Fruit fly (Drosophila melanogaster) whole organism, embryonic: ENCODE data around the gene prd1.

Source experiments
- Atf3 ChIP-seq: fragments of 200-800 bp; sonication (Bioruptor generic); optimal IDR thresholded peaks from 3 replicates; lab custom pipeline; 2016; ENCODE audit warnings: missing biosample characterization, missing genetic modification characterization
- B-H2 ChIP-seq: fragments of 200-800 bp; sonication (Bioruptor generic); optimal IDR thresholded peaks from 2 replicates; lab custom pipeline; 2018; ENCODE audit warnings: missing biosample characterization, mild to moderate bottlenecking, missing genetic modification characterization
- CG10274 ChIP-seq: fragments of 200-800 bp; sonication (Bioruptor generic); optimal IDR thresholded peaks from 3 replicates; lab custom pipeline; 2017; ENCODE audit warnings: missing biosample characterization, mild to moderate bottlenecking, missing genetic modification characterization
- CG10321 ChIP-seq: fragments of 200-800 bp; sonication (Bioruptor generic); IDR thresholded peaks from 2 replicates; pipeline ENCODE4 v1.3.6; 2022; ENCODE audit warnings: missing biosample characterization, missing genetic modification characterization
- CG10366 ChIP-seq: fragments of 200-800 bp; sonication (Bioruptor generic); IDR thresholded peaks from 2 replicates; pipeline ENCODE4 v1.3.6; 2022; ENCODE audit warnings: missing biosample characterization, missing genetic modification characterization
- CG10654 ChIP-seq: fragments of 200-800 bp; sonication (Bioruptor generic); optimal IDR thresholded peaks from 2 replicates; lab custom pipeline; 2016; ENCODE audit warnings: missing biosample characterization, missing genetic modification characterization
- CG13296 ChIP-seq: fragments of 200-800 bp; sonication (Bioruptor generic); optimal IDR thresholded peaks from 3 replicates; lab custom pipeline; 2018; ENCODE audit warnings: missing biosample characterization, mild to moderate bottlenecking, missing genetic modification characterization
- CG13775 ChIP-seq: fragments of 200-800 bp; sonication (Bioruptor generic); optimal IDR thresholded peaks from 3 replicates; lab custom pipeline; 2017; ENCODE audit warnings: missing biosample characterization, mild to moderate bottlenecking, missing genetic modification characterization
- CG14441 ChIP-seq: fragments of 200-800 bp; sonication (Bioruptor generic); IDR thresholded peaks from 2 replicates; pipeline ENCODE4 v1.3.6; 2022; ENCODE audit warnings: missing biosample characterization, missing genetic modification characterization
- CG14667 ChIP-seq: fragments of 200-800 bp; sonication (Bioruptor generic); IDR thresholded peaks from 2 replicates; pipeline ENCODE4 v1.3.6; 2022; ENCODE audit warnings: missing biosample characterization, missing genetic modification characterization
- CG15479 ChIP-seq: fragments of 200-800 bp; sonication (Bioruptor generic); optimal IDR thresholded peaks from 3 replicates; lab custom pipeline; 2019; ENCODE audit warnings: missing biosample characterization, mild to moderate bottlenecking, missing genetic modification characterization, moderate library complexity
- CG15696 ChIP-seq: fragments of 200-800 bp; sonication (Bioruptor generic); optimal IDR thresholded peaks from 2 replicates; lab custom pipeline; 2019; ENCODE audit warnings: missing biosample characterization, mild to moderate bottlenecking, missing genetic modification characterization, moderate library complexity
- CG1647 ChIP-seq: fragments of 200-800 bp; sonication (Bioruptor generic); optimal IDR thresholded peaks from 3 replicates; lab custom pipeline; 2016; ENCODE audit warnings: missing biosample characterization, missing genetic modification characterization
- CG17359 ChIP-seq: fragments of 200-800 bp; sonication (Bioruptor generic); optimal IDR thresholded peaks from 3 replicates; lab custom pipeline; 2018; ENCODE audit warnings: missing biosample characterization, mild to moderate bottlenecking, missing genetic modification characterization, moderate library complexity
- CG18476 ChIP-seq: fragments of 200-800 bp; sonication (Bioruptor generic); optimal IDR thresholded peaks from 2 replicates; lab custom pipeline; 2016; ENCODE audit warnings: missing biosample characterization, mild to moderate bottlenecking, missing genetic modification characterization
- CG2120 ChIP-seq: fragments of 200-800 bp; sonication (Bioruptor generic); optimal IDR thresholded peaks from 3 replicates; lab custom pipeline; 2016; ENCODE audit warnings: missing biosample characterization, missing genetic modification characterization
- CG2199 ChIP-seq: fragments of 200-800 bp; sonication (Bioruptor generic); IDR thresholded peaks from 3 replicates; pipeline ENCODE4 v1.3.6; 2022; ENCODE audit warnings: missing biosample characterization, missing genetic modification characterization
- CG2712 ChIP-seq: fragments of 200-800 bp; optimal IDR thresholded peaks from 3 replicates; lab custom pipeline; 2019; ENCODE audit warnings: missing biosample characterization, mild to moderate bottlenecking, missing genetic modification characterization, moderate library complexity
- CG4707 ChIP-seq: fragments of 200-800 bp; sonication (Bioruptor generic); optimal IDR thresholded peaks from 2 replicates; lab custom pipeline; 2018; ENCODE audit warnings: missing biosample characterization, mild to moderate bottlenecking, missing genetic modification characterization, moderate library complexity
- CG8924 ChIP-seq: fragments of 200-800 bp; optimal IDR thresholded peaks from 3 replicates; lab custom pipeline; 2019; ENCODE audit warnings: missing biosample characterization, mild to moderate bottlenecking, missing genetic modification characterization, moderate library complexity
- D ChIP-seq, 2 experiments: fragments of 200-800 bp in 1 of 2; fragments of >200 bp in 1 of 2; sonication (Bioruptor generic) in 1 of 2; optimal IDR thresholded peaks; 2 replicates in 1 of 2; 3 replicates in 1 of 2; lab custom pipeline; 2017; ENCODE audit warnings: mild to moderate bottlenecking in 1 of 2, missing biosample characterization in 1 of 2, missing genetic modification characterization in 1 of 2, missing genetic modification reagents in 1 of 2
- Dip3 ChIP-seq: fragments of 200-800 bp; sonication (Bioruptor generic); optimal IDR thresholded peaks from 3 replicates; lab custom pipeline; 2016; ENCODE audit warnings: missing biosample characterization, missing genetic modification characterization
- Doc3 ChIP-seq: fragments of 200-800 bp; sonication (Bioruptor generic); IDR thresholded peaks from 3 replicates; pipeline ENCODE4 v1.3.6; 2022; ENCODE audit warnings: missing biosample characterization, missing genetic modification characterization; ENCODE audit not compliant: partially characterized antibody
- Ets65A ChIP-seq: fragments of 200-800 bp; sonication (Bioruptor generic); peaks from one replicate; lab custom pipeline; 2016; ENCODE audit warnings: missing biosample characterization, missing genetic modification characterization
- Hand ChIP-seq: fragments of 200-800 bp; sonication (Bioruptor generic); optimal IDR thresholded peaks from 2 replicates; lab custom pipeline; 2017; ENCODE audit warnings: mild to moderate bottlenecking, missing biosample characterization, missing genetic modification reagents, missing genetic modification characterization
- Hr78 ChIP-seq, 2 experiments: fragments of 200-800 bp in 1 of 2; fragments of >200 bp in 1 of 2; sonication (Bioruptor generic) in 1 of 2; optimal IDR thresholded peaks; 2 replicates each; lab custom pipeline; 2017 to 2019; ENCODE audit warnings: missing biosample characterization in 2 of 2, missing genetic modification characterization in 2 of 2, mild to moderate bottlenecking in 1 of 2, moderate library complexity in 1 of 2
- Jarid2 ChIP-seq: fragments of 200-800 bp; sonication (Bioruptor generic); optimal IDR thresholded peaks from 3 replicates; lab custom pipeline; 2017; ENCODE audit warnings: mild to moderate bottlenecking, missing biosample characterization, missing genetic modification reagents, missing genetic modification characterization
- Lpt ChIP-seq: fragments of >200 bp; optimal IDR thresholded peaks from 2 replicates; lab custom pipeline; 2018; ENCODE audit warnings: missing biosample characterization, missing genetic modification characterization
- Stat92E ChIP-seq, 3 experiments: fragments of >200 bp in 2 of 3; fragments of 200-800 bp in 1 of 3; sonication (Bioruptor generic) in 1 of 3; optimal IDR thresholded peaks; 2 replicates each; lab custom pipeline; 2017 to 2019; ENCODE audit warnings: missing biosample characterization in 3 of 3, missing genetic modification characterization in 3 of 3, mild to moderate bottlenecking in 1 of 3, moderate library complexity in 1 of 3
- Taf1 ChIP-seq: fragments of 200-800 bp; sonication (Bioruptor generic); IDR thresholded peaks from 2 replicates; pipeline ENCODE4 v1.3.6; 2022; ENCODE audit warnings: missing biosample characterization, missing genetic modification characterization
- cad ChIP-seq: fragments of >200 bp; optimal IDR thresholded peaks from 2 replicates; lab custom pipeline; 2017; ENCODE audit warnings: missing biosample characterization, missing genetic modification characterization
- dysf ChIP-seq: fragments of 200-800 bp; sonication (Bioruptor generic); IDR thresholded peaks from 3 replicates; pipeline ENCODE4 v1.3.6; 2022; ENCODE audit warnings: missing biosample characterization, missing genetic modification characterization
- gem ChIP-seq: fragments of 200-800 bp; sonication (Bioruptor generic); optimal IDR thresholded peaks from 2 replicates; lab custom pipeline; 2019; ENCODE audit warnings: missing biosample characterization, mild to moderate bottlenecking, missing genetic modification characterization, moderate library complexity
- grau ChIP-seq: fragments of 200-800 bp; optimal IDR thresholded peaks from 3 replicates; lab custom pipeline; 2019; ENCODE audit warnings: missing biosample characterization, mild to moderate bottlenecking, missing genetic modification characterization, moderate library complexity
- grn ChIP-seq: fragments of 200-800 bp; sonication (Bioruptor generic); optimal IDR thresholded peaks from 3 replicates; lab custom pipeline; 2017; ENCODE audit warnings: missing biosample characterization, missing genetic modification characterization
- gro ChIP-seq: fragments of 200-800 bp; sonication (Bioruptor generic); optimal IDR thresholded peaks from 2 replicates; lab custom pipeline; 2016; ENCODE audit warnings: missing biosample characterization, missing genetic modification characterization
- gt ChIP-seq: fragments of 200-800 bp; sonication (Bioruptor generic); IDR thresholded peaks from 2 replicates; pipeline ENCODE4 v1.3.6; 2022; ENCODE audit warnings: missing biosample characterization, missing genetic modification characterization
- kni ChIP-seq: fragments of 200-800 bp; sonication (Bioruptor generic); optimal IDR thresholded peaks from 3 replicates; lab custom pipeline; 2017; ENCODE audit warnings: mild to moderate bottlenecking, missing biosample characterization, missing genetic modification reagents, missing genetic modification characterization
- oc ChIP-seq: fragments of 200-800 bp; sonication (Bioruptor generic); optimal IDR thresholded peaks from 2 replicates; lab custom pipeline; 2018; ENCODE audit warnings: missing biosample characterization, mild to moderate bottlenecking, missing genetic modification characterization, moderate library complexity
- otp ChIP-seq: fragments of 200-800 bp; sonication (Bioruptor generic); IDR thresholded peaks from 3 replicates; pipeline ENCODE4, ENCODE4 v1.3.6; 2022; ENCODE audit warnings: missing biosample characterization, missing genetic modification characterization
- pros ChIP-seq: fragments of 200-800 bp; sonication (Bioruptor generic); optimal IDR thresholded peaks from 3 replicates; lab custom pipeline; 2019; ENCODE audit warnings: missing biosample characterization, mild to moderate bottlenecking, missing genetic modification characterization, moderate library complexity
- rib ChIP-seq: fragments of 200-800 bp; sonication (Bioruptor generic); IDR thresholded peaks from 2 replicates; pipeline ENCODE4 v1.3.6; 2022; ENCODE audit warnings: missing biosample characterization, missing genetic modification characterization
- ro ChIP-seq: fragments of 200-800 bp; sonication (Bioruptor generic); IDR thresholded peaks from 2 replicates; pipeline ENCODE4 v1.3.6; 2022; ENCODE audit warnings: missing biosample characterization, missing genetic modification characterization
- shn ChIP-seq: fragments of 200-800 bp; sonication (Bioruptor generic); optimal IDR thresholded peaks from 3 replicates; lab custom pipeline; 2016; ENCODE audit warnings: missing biosample characterization, missing genetic modification characterization
- slou ChIP-seq: fragments of 200-800 bp; sonication (Bioruptor generic); optimal IDR thresholded peaks from 3 replicates; lab custom pipeline; 2016; ENCODE audit warnings: missing biosample characterization, missing genetic modification characterization
- sr ChIP-seq: fragments of 200-800 bp; sonication (Bioruptor generic); IDR thresholded peaks from 3 replicates; pipeline ENCODE4 v1.3.6; 2022; ENCODE audit warnings: missing biosample characterization, missing genetic modification characterization
- ssp ChIP-seq: fragments of 200-800 bp; sonication (Bioruptor generic); IDR thresholded peaks from 2 replicates; pipeline ENCODE4 v1.3.6; 2022; ENCODE audit warnings: missing biosample characterization, missing genetic modification characterization
- tll ChIP-seq, 2 experiments: fragments of 200-800 bp in 1 of 2; fragments of >200 bp in 1 of 2; sonication (Bioruptor generic) in 1 of 2; optimal IDR thresholded peaks; 2 replicates each; lab custom pipeline; 2017 to 2019; ENCODE audit warnings: missing biosample characterization in 2 of 2, missing genetic modification characterization in 2 of 2, mild to moderate bottlenecking in 1 of 2, moderate library complexity in 1 of 2
- twi ChIP-seq: fragments of 200-800 bp; optimal IDR thresholded peaks from 2 replicates; lab custom pipeline; 2019; ENCODE audit warnings: missing biosample characterization, mild to moderate bottlenecking, missing genetic modification characterization, moderate library complexity
- zen ChIP-seq: fragments of 200-800 bp; sonication (Bioruptor generic); optimal IDR thresholded peaks from 3 replicates; lab custom pipeline; 2018; ENCODE audit warnings: missing biosample characterization, mild to moderate bottlenecking, missing genetic modification characterization, moderate library complexity

prd1 gene

dm6 chr3R:11775207-11775606, 11.6 kb downstream of the prd1 start:
- TF ChIP-seq CG15696 (tag; lab: Kevin White, UChicago) (peak; percentile 4), gem (tag; lab: Kevin White, UChicago) (no peak), CG8924 (tag; lab: Kevin White, UChicago) (no peak), gt (GFP tag; lab: Robert Waterston, UW) (no peak), CG4707 (GFP tag; lab: Kevin White, UChicago) (no peak), CG1647 (GFP tag; lab: Kevin White, UChicago) (no peak), rib (GFP tag; lab: Robert Waterston, UW) (no peak), CG2120 (GFP tag; lab: Kevin White, UChicago) (no peak), oc (tag; lab: Kevin White, UChicago) (peak; percentile 5), CG2199 (GFP tag; lab: Robert Waterston, UW) (0 out of 3 replicates have a peak, but pooled peaks have one; percentile 79), Taf1 (no peak), Stat92E (GFP tag; optimal IDR thresholded peaks at IDR 0.05; lab: Kevin White, UChicago) (peak in 1 of 3 experiments; percentile 62), D (optimal IDR thresholded peaks at IDR 0.05; lab: Kevin White, UChicago) (peak; percentile 45), D (GFP tag; optimal IDR thresholded peaks at IDR 0.05; lab: Kevin White, UChicago) (no peak), CG15479 (GFP tag; lab: Kevin White, UChicago) (peak; percentile 91), Doc3 (no peak), Ets65A (GFP tag; lab: Kevin White, UChicago) (peak; percentile 45), CG13296 (GFP tag; lab: Kevin White, UChicago) (no peak), kni (GFP tag; lab: Kevin White, UChicago) (peak; percentile 85), Lpt (GFP tag; lab: Kevin White, UChicago) (peak; percentile 90), zen (tag; lab: Kevin White, UChicago) (peak; percentile 53), cad (peak; percentile 43), twi (tag; lab: Kevin White, UChicago) (peak; percentile 58), dysf (GFP tag; lab: Robert Waterston, UW) (no peak), CG13775 (GFP tag; lab: Kevin White, UChicago) (no peak), Hr78 (GFP tag; optimal IDR thresholded peaks at IDR 0.05; lab: Kevin White, UChicago) (peak in 1 of 2 experiments; percentile 28), pros (GFP tag; lab: Kevin White, UChicago) (peak; percentile 33), tll (GFP tag; optimal IDR thresholded peaks at IDR 0.05; lab: Kevin White, UChicago) (peak in 1 of 2 experiments; percentile 86), ro (GFP tag; lab: Robert Waterston, UW) (no peak), grn (peak; percentile 76), Hand (GFP tag; lab: Kevin White, UChicago) (no peak)

- TF ChIP-seq Atf3 (GFP tag; lab: Kevin White, UChicago) (no peak), CG10654 (GFP tag; lab: Kevin White, UChicago) (peak; percentile 33), slou (GFP tag; lab: Kevin White, UChicago) (peak; percentile 7), otp (no peak), sr (GFP tag; lab: Robert Waterston, UW) (no peak), Doc3 (no peak), CG10321 (GFP tag; lab: Robert Waterston, UW) (no peak), CG14441 (GFP tag; lab: Robert Waterston, UW) (0 out of 2 replicates have a peak, but pooled peaks have one; percentile 15), ssp (GFP tag; lab: Robert Waterston, UW) (peak; percentile 11; the same call in 1 of the 2 replicates), B-H2 (GFP tag; lab: Kevin White, UChicago) (peak; percentile 61), CG2712 (tag; lab: Kevin White, UChicago) (peak; percentile 86), gro (no peak), shn (no peak), grau (tag; lab: Kevin White, UChicago) (peak; percentile 86), CG17359 (tag; lab: Kevin White, UChicago) (peak; percentile 79), Dip3 (no peak), twi (tag; lab: Kevin White, UChicago) (peak; percentile 51), CG14667 (no peak), CG10274 (GFP tag; lab: Kevin White, UChicago) (no peak), CG10366 (GFP tag; lab: Robert Waterston, UW) (no peak), CG18476 (GFP tag; lab: Kevin White, UChicago) (peak; percentile 41), Jarid2 (GFP tag; lab: Kevin White, UChicago) (no peak)
Measured at dm6 chr3R:11773999-11774397, 12.8 kb downstream of the prd1 start.
